Fruit fly (Drosophila melanogaster) whole organism, embryonic: ENCODE data around the gene bnl.

ENCODE experiments used
- Abd-B ChIP-seq: fragments of 200-800 bp; sonication (Bioruptor generic); optimal IDR thresholded peaks from 2 replicates; lab custom pipeline; 2018; ENCODE audit warnings: missing biosample characterization, mild to moderate bottlenecking, missing genetic modification characterization, moderate library complexity
- B-H2 ChIP-seq: fragments of 200-800 bp; sonication (Bioruptor generic); optimal IDR thresholded peaks from 2 replicates; lab custom pipeline; 2018; ENCODE audit warnings: missing biosample characterization, mild to moderate bottlenecking, missing genetic modification characterization
- CG10147 ChIP-seq: fragments of 200-800 bp; sonication (Bioruptor generic); optimal IDR thresholded peaks from 2 replicates; lab custom pipeline; 2019; ENCODE audit warnings: missing biosample characterization, mild to moderate bottlenecking, missing genetic modification characterization, moderate library complexity
- CG11504 ChIP-seq: fragments of 200-800 bp; sonication (Bioruptor generic); optimal IDR thresholded peaks from 3 replicates; lab custom pipeline; 2019; ENCODE audit warnings: missing biosample characterization, mild to moderate bottlenecking, missing genetic modification characterization, moderate library complexity
- CG11696 ChIP-seq: fragments of 200-800 bp; sonication (Bioruptor generic); IDR thresholded peaks from 2 replicates; pipeline ENCODE4 v1.3.6; 2022; ENCODE audit warnings: missing biosample characterization, missing genetic modification characterization
- CG12071 ChIP-seq: fragments of 200-800 bp; sonication (Bioruptor generic); optimal IDR thresholded peaks from 3 replicates; lab custom pipeline; 2018; ENCODE audit warnings: missing biosample characterization, mild to moderate bottlenecking, missing genetic modification characterization
- CG12942 ChIP-seq: fragments of 200-800 bp; sonication (Bioruptor generic); optimal IDR thresholded peaks from 3 replicates; lab custom pipeline; 2016; ENCODE audit warnings: missing biosample characterization, missing genetic modification characterization
- CG14441 ChIP-seq: fragments of 200-800 bp; sonication (Bioruptor generic); IDR thresholded peaks from 2 replicates; pipeline ENCODE4 v1.3.6; 2022; ENCODE audit warnings: missing biosample characterization, missing genetic modification characterization
- CG2199 ChIP-seq: fragments of 200-800 bp; sonication (Bioruptor generic); IDR thresholded peaks from 3 replicates; pipeline ENCODE4 v1.3.6; 2022; ENCODE audit warnings: missing biosample characterization, missing genetic modification characterization
- CG6175 ChIP-seq: fragments of 200-800 bp; sonication (Bioruptor generic); IDR thresholded peaks from 3 replicates; pipeline ENCODE4 v1.3.6; 2022; ENCODE audit warnings: missing biosample characterization, missing genetic modification characterization
- CG6813 ChIP-seq: fragments of 200-800 bp; sonication (Bioruptor generic); optimal IDR thresholded peaks from 2 replicates; lab custom pipeline; 2017; ENCODE audit warnings: missing biosample characterization, missing genetic modification characterization, mild to moderate bottlenecking, moderate library complexity, missing genetic modification reagents
- CG7556 ChIP-seq: fragments of 200-800 bp; sonication (Bioruptor generic); optimal IDR thresholded peaks from 2 replicates; lab custom pipeline; 2017; ENCODE audit warnings: missing biosample characterization, mild to moderate bottlenecking, missing genetic modification characterization
- CG7839 ChIP-seq: fragments of 200-800 bp; sonication (Bioruptor generic); optimal IDR thresholded peaks from 3 replicates; lab custom pipeline; 2018; ENCODE audit warnings: missing biosample characterization, mild to moderate bottlenecking, missing genetic modification characterization, moderate library complexity
- CG7987 ChIP-seq: fragments of 200-800 bp; sonication (Bioruptor generic); optimal IDR thresholded peaks from 2 replicates; lab custom pipeline; 2018; ENCODE audit warnings: missing biosample characterization, mild to moderate bottlenecking, missing genetic modification characterization, moderate library complexity
- CG8478 ChIP-seq: fragments of >200 bp; optimal IDR thresholded peaks from 2 replicates; lab custom pipeline; 2018
- CG8765 ChIP-seq: fragments of 200-800 bp; sonication (Bioruptor generic); IDR thresholded peaks from 2 replicates; pipeline ENCODE4 v1.3.6; 2022; ENCODE audit warnings: missing biosample characterization, missing genetic modification characterization
- CG8924 ChIP-seq: fragments of 200-800 bp; optimal IDR thresholded peaks from 3 replicates; lab custom pipeline; 2019; ENCODE audit warnings: missing biosample characterization, mild to moderate bottlenecking, missing genetic modification characterization, moderate library complexity
- CG8944 ChIP-seq: fragments of 200-800 bp; sonication (Bioruptor generic); optimal IDR thresholded peaks from 3 replicates; lab custom pipeline; 2016; ENCODE audit warnings: missing biosample characterization, missing genetic modification characterization
- CG9437 ChIP-seq: fragments of 200-800 bp; sonication (Bioruptor generic); optimal IDR thresholded peaks from 2 replicates; lab custom pipeline; 2018; ENCODE audit warnings: missing biosample characterization, mild to moderate bottlenecking, missing genetic modification characterization
- Dad ChIP-seq: fragments of 200-800 bp; sonication (Bioruptor generic); optimal IDR thresholded peaks from 3 replicates; lab custom pipeline; 2016; ENCODE audit warnings: missing biosample characterization, missing genetic modification characterization
- Gug ChIP-seq: fragments of 200-800 bp; sonication (Bioruptor generic); IDR thresholded peaks from 4 replicates; pipeline ENCODE4 v1.3.6; 2022; ENCODE audit warnings: missing biosample characterization, missing genetic modification characterization
- HLH3B ChIP-seq: fragments of 200-800 bp; sonication (Bioruptor generic); IDR thresholded peaks from 2 replicates; pipeline ENCODE4 v1.3.6; 2022; ENCODE audit warnings: missing biosample characterization, missing genetic modification characterization
- Hey ChIP-seq: fragments of 200-800 bp; sonication (Bioruptor generic); optimal IDR thresholded peaks from 3 replicates; lab custom pipeline; 2018; ENCODE audit warnings: missing biosample characterization, mild to moderate bottlenecking, missing genetic modification characterization
- Lpt ChIP-seq: fragments of >200 bp; optimal IDR thresholded peaks from 2 replicates; lab custom pipeline; 2018; ENCODE audit warnings: missing biosample characterization, missing genetic modification characterization
- MTF-1 ChIP-seq: fragments of 200-800 bp; sonication (Bioruptor generic); optimal IDR thresholded peaks from 2 replicates; lab custom pipeline; 2018; ENCODE audit warnings: missing biosample characterization, mild to moderate bottlenecking, missing genetic modification characterization, borderline replicate concordance
- Mad ChIP-seq: fragments of 200-800 bp; sonication (Bioruptor generic); optimal IDR thresholded peaks from 2 replicates; lab custom pipeline; 2016; ENCODE audit warnings: missing biosample characterization, missing genetic modification characterization
- Opbp ChIP-seq: fragments of 200-800 bp; sonication (Bioruptor generic); IDR thresholded peaks from 3 replicates; pipeline ENCODE4 v1.3.6; 2022; ENCODE audit warnings: missing biosample characterization, missing genetic modification characterization; ENCODE audit not compliant: partially characterized antibody
- Ravus ChIP-seq: fragments of 200-800 bp; sonication (Bioruptor generic); IDR thresholded peaks from 2 replicates; pipeline ENCODE4 v1.3.6; 2022; ENCODE audit warnings: missing biosample characterization, missing genetic modification characterization
- Six4 ChIP-seq: fragments of 200-800 bp; sonication (Bioruptor generic); optimal IDR thresholded peaks from 2 replicates; lab custom pipeline; 2016; ENCODE audit warnings: missing biosample characterization, missing genetic modification characterization
- Stat92E ChIP-seq, 3 experiments: fragments of >200 bp in 2 of 3; fragments of 200-800 bp in 1 of 3; sonication (Bioruptor generic) in 1 of 3; optimal IDR thresholded peaks; 2 replicates each; lab custom pipeline; 2017 to 2019; ENCODE audit warnings: missing biosample characterization in 3 of 3, missing genetic modification characterization in 3 of 3, mild to moderate bottlenecking in 1 of 3, moderate library complexity in 1 of 3
- br ChIP-seq: fragments of >200 bp; optimal IDR thresholded peaks from 2 replicates; lab custom pipeline; 2017
- chinmo ChIP-seq: fragments of 200-800 bp; sonication (Bioruptor generic); IDR thresholded peaks from 4 replicates; pipeline ENCODE4 v1.3.6; 2022; ENCODE audit warnings: missing biosample characterization, missing genetic modification characterization; ENCODE audit not compliant: partially characterized antibody
- gt ChIP-seq: fragments of 200-800 bp; sonication (Bioruptor generic); IDR thresholded peaks from 2 replicates; pipeline ENCODE4 v1.3.6; 2022; ENCODE audit warnings: missing biosample characterization, missing genetic modification characterization
- lov ChIP-seq, 2 experiments: fragments of 200-800 bp in 1 of 2; fragments of >200 bp in 1 of 2; sonication (Bioruptor generic) in 1 of 2; IDR thresholded peaks in 1 of 2; optimal IDR thresholded peaks in 1 of 2; 2 replicates in 1 of 2; 3 replicates in 1 of 2; pipeline versions ENCODE4 v1.3.6 to Lab custom; 2017 to 2022; ENCODE audit warnings: missing biosample characterization in 1 of 2, missing genetic modification characterization in 1 of 2
- mld ChIP-seq: fragments of 200-800 bp; sonication (Bioruptor generic); IDR thresholded peaks from 3 replicates; pipeline ENCODE4 v1.3.6; 2022; ENCODE audit warnings: missing biosample characterization, missing genetic modification characterization; ENCODE audit not compliant: partially characterized antibody
- nom ChIP-seq: fragments of 200-800 bp; sonication (Bioruptor generic); optimal IDR thresholded peaks from 2 replicates; lab custom pipeline; 2017; ENCODE audit warnings: missing biosample characterization, missing genetic modification characterization, mild to moderate bottlenecking, moderate library complexity, missing genetic modification reagents
- oc ChIP-seq: fragments of 200-800 bp; sonication (Bioruptor generic); optimal IDR thresholded peaks from 2 replicates; lab custom pipeline; 2018; ENCODE audit warnings: missing biosample characterization, mild to moderate bottlenecking, missing genetic modification characterization, moderate library complexity
- pnt ChIP-seq: fragments of 200-800 bp; sonication (Bioruptor generic); optimal IDR thresholded peaks from 3 replicates; lab custom pipeline; 2016; ENCODE audit warnings: missing biosample characterization, missing genetic modification characterization
- row ChIP-seq: fragments of 200-800 bp; sonication (Bioruptor generic); IDR thresholded peaks from 3 replicates; pipeline ENCODE4 v1.3.6; 2022; ENCODE audit warnings: missing biosample characterization, missing genetic modification characterization
- schlank ChIP-seq: fragments of 200-800 bp; sonication (Bioruptor generic); optimal IDR thresholded peaks from 2 replicates; lab custom pipeline; 2018; ENCODE audit warnings: missing biosample characterization, mild to moderate bottlenecking, missing genetic modification characterization
- sens ChIP-seq: fragments of 200-800 bp; sonication (Bioruptor generic); peaks from one replicate; lab custom pipeline; 2016; ENCODE audit warnings: missing biosample characterization, missing genetic modification characterization
- sim ChIP-seq: fragments of 200-800 bp; sonication (Bioruptor generic); IDR thresholded peaks from 2 replicates; pipeline ENCODE4 v1.3.6; 2022; ENCODE audit warnings: missing biosample characterization, missing genetic modification characterization
- slp2 ChIP-seq: fragments of 200-800 bp; sonication (Bioruptor generic); optimal IDR thresholded peaks from 2 replicates; lab custom pipeline; 2016; ENCODE audit warnings: missing biosample characterization, missing genetic modification characterization
- sna ChIP-seq: fragments of 200-800 bp; sonication (Bioruptor generic); IDR thresholded peaks from 2 replicates; pipeline ENCODE4 v1.3.6; 2022; ENCODE audit warnings: missing biosample characterization, missing genetic modification characterization; ENCODE audit not compliant: partially characterized antibody
- tin ChIP-seq: fragments of 200-800 bp; sonication (Bioruptor generic); optimal IDR thresholded peaks from 3 replicates; lab custom pipeline; 2016; ENCODE audit warnings: missing biosample characterization, missing genetic modification characterization
- tio ChIP-seq: fragments of 200-800 bp; sonication (Bioruptor generic); optimal IDR thresholded peaks from 2 replicates; lab custom pipeline; 2017; ENCODE audit warnings: missing biosample characterization, missing genetic modification characterization, inconsistent platforms
- unpg ChIP-seq: fragments of 200-800 bp; sonication (Bioruptor generic); optimal IDR thresholded peaks from 3 replicates; lab custom pipeline; 2018; ENCODE audit warnings: missing biosample characterization, mild to moderate bottlenecking, missing genetic modification characterization, moderate library complexity
- vvl ChIP-seq: fragments of 200-800 bp; sonication (Bioruptor generic); IDR thresholded peaks from 2 replicates; pipeline ENCODE4 v1.3.6; 2022; ENCODE audit warnings: missing biosample characterization, missing genetic modification characterization
- wek ChIP-seq: fragments of 200-800 bp; sonication (Bioruptor generic); optimal IDR thresholded peaks from 3 replicates; lab custom pipeline; 2018; ENCODE audit warnings: missing biosample characterization, mild to moderate bottlenecking, missing genetic modification characterization, moderate library complexity
- wor ChIP-seq: fragments of 200-800 bp; sonication (Bioruptor generic); IDR thresholded peaks from 2 replicates; pipeline ENCODE4 v1.3.6; 2022; ENCODE audit warnings: missing biosample characterization, missing genetic modification characterization

Gene bnl

dm6 chr3R:19836687-19837086 lies at the start of gene bnl (continued):
- 0 out of 3 replicates have a peak, but pooled peaks have one; percentile 40 for TF ChIP-seq CG6175 (GFP tag; lab: Robert Waterston, UW)
- no peak; the same call in 1 of the 2 replicates for TF ChIP-seq HLH3B (GFP tag; lab: Robert Waterston, UW)
- TF ChIP-seq Hey (tag; lab: Kevin White, UChicago) = peak; percentile 31
- peak; percentile 90 for TF ChIP-seq sens
- peak; percentile 93; the same call in 2 of the 3 replicates for TF ChIP-seq CG2199 (GFP tag; lab: Robert Waterston, UW)
- no peak for TF ChIP-seq Lpt (GFP tag; lab: Kevin White, UChicago)
- no peak for TF ChIP-seq Ravus (GFP tag; lab: Robert Waterston, UW)
- no peak for TF ChIP-seq wor
- no peak for TF ChIP-seq CG7556 (GFP tag; lab: Kevin White, UChicago)
- TF ChIP-seq schlank (tag; lab: Kevin White, UChicago) = no peak
- TF ChIP-seq CG10147 (GFP tag; lab: Kevin White, UChicago) = peak; percentile 18
- peak; percentile 63 for TF ChIP-seq CG8924 (tag; lab: Kevin White, UChicago)
- no peak for TF ChIP-seq Abd-B (GFP tag; lab: Kevin White, UChicago)
- peak; percentile 60 for TF ChIP-seq B-H2 (GFP tag; lab: Kevin White, UChicago)
- TF ChIP-seq vvl (GFP tag; lab: Robert Waterston, UW) = peak; percentile 70; the same call in 1 of the 2 replicates
- no peak for TF ChIP-seq nom (GFP tag; lab: Kevin White, UChicago)
- TF ChIP-seq CG11696 (GFP tag; lab: Robert Waterston, UW) = no peak
- TF ChIP-seq CG11504 = peak; percentile 18
- TF ChIP-seq mld (GFP tag; lab: Robert Waterston, UW) = no peak; the same call in 2 of the 3 replicates
- TF ChIP-seq sim (GFP tag; lab: Robert Waterston, UW) = peak; percentile 13; the same call in 1 of the 2 replicates
- TF ChIP-seq br (lab: Kevin White, UChicago) = no peak
- peak; percentile 62 for TF ChIP-seq CG7987
- peak; percentile 53 for TF ChIP-seq sna
- peak; percentile 75; the same call in 2 of the 3 replicates for TF ChIP-seq Opbp (GFP tag; lab: Robert Waterston, UW)
- peak; percentile 65 for TF ChIP-seq Mad
- peak; percentile 23 for TF ChIP-seq slp2 (GFP tag; lab: Kevin White, UChicago)
- no peak for TF ChIP-seq tio (GFP tag; lab: Kevin White, UChicago)
- TF ChIP-seq CG8478 (lab: Kevin White, UChicago) = peak; percentile 93

dm6 chr3R:19880431-19880939 lies 43.9 kb upstream of the bnl start:
- TF ChIP-seq CG8765 (GFP tag; lab: Robert Waterston, UW) (no peak), lov (optimal IDR thresholded peaks at IDR 0.05; lab: Kevin White, UChicago) (no peak), lov (GFP tag; IDR thresholded peaks at IDR 0.05; lab: Robert Waterston, UW) (0 out of 3 replicates have a peak, but pooled peaks have one; percentile 55), CG7839 (tag; lab: Kevin White, UChicago) (peak; percentile 72), chinmo (GFP tag; lab: Robert Waterston, UW) (peak; percentile 90), CG14441 (GFP tag; lab: Robert Waterston, UW) (peak; percentile 31; the same call in 1 of the 2 replicates), Dad (GFP tag; lab: Kevin White, UChicago) (peak; percentile 26), CG9437 (peak; percentile 64), Stat92E (GFP tag; optimal IDR thresholded peaks at IDR 0.05; lab: Kevin White, UChicago) (peak in 1 of 3 experiments; percentile 57), CG8944 (GFP tag; lab: Kevin White, UChicago) (peak; percentile 8), row (peak; percentile 87), wek (peak; percentile 0), oc (tag; lab: Kevin White, UChicago) (peak; percentile 21), CG10147 (GFP tag; lab: Kevin White, UChicago) (peak; percentile 54), Gug (GFP tag; lab: Robert Waterston, UW) (0 out of 4 replicates have a peak, but pooled peaks have one; percentile 5), CG12942 (GFP tag; lab: Kevin White, UChicago) (no peak), CG12071 (GFP tag; lab: Kevin White, UChicago) (no peak), tin (peak; percentile 21), unpg (GFP tag; lab: Kevin White, UChicago) (peak; percentile 66), pnt (GFP tag; lab: Kevin White, UChicago) (peak; percentile 1), CG6813 (GFP tag; lab: Kevin White, UChicago) (peak; percentile 56), MTF-1 (GFP tag; lab: Kevin White, UChicago) (no peak), Six4 (GFP tag; lab: Kevin White, UChicago) (no peak), gt (GFP tag; lab: Robert Waterston, UW) (no peak)
